Fruit fly (Drosophila melanogaster) whole organism, wandering third instar larva: ENCODE results near the gene CG10064.

Source experiments
- Abd-B ChIP-seq: fragments of >200 bp; optimal IDR thresholded peaks from 2 replicates; lab custom pipeline; 2017; ENCODE audit warnings: missing biosample characterization, missing genetic modification characterization
- CG9705 ChIP-seq: fragments of 200-800 bp; sonication (Bioruptor generic); optimal IDR thresholded peaks from 2 replicates; lab custom pipeline; 2018; ENCODE audit warnings: missing biosample characterization, mild to moderate bottlenecking, missing genetic modification characterization
- Dfd ChIP-seq: fragments of >200 bp; optimal IDR thresholded peaks from 2 replicates; lab custom pipeline; 2017; ENCODE audit warnings: missing biosample characterization, missing genetic modification characterization
- Dif ChIP-seq: fragments of 200-275, 200-300 bp; sonication (Bioruptor generic); optimal IDR thresholded peaks from 2 replicates; lab custom pipeline; 2018; ENCODE audit warnings: missing biosample characterization, missing genetic modification characterization; ENCODE audit not compliant: partially characterized antibody
- GATAd ChIP-seq: sonication (Bioruptor generic); optimal IDR thresholded peaks from 2 replicates; lab custom pipeline; 2016; ENCODE audit warnings: missing biosample characterization, missing genetic modification characterization
- HLH106 ChIP-seq: fragments of 200-800 bp; optimal IDR thresholded peaks from 3 replicates; lab custom pipeline; 2019; ENCODE audit warnings: missing biosample characterization, mild to moderate bottlenecking, missing genetic modification characterization, moderate library complexity
- Hnf4 ChIP-seq: fragments of 200-800 bp; sonication (Bioruptor generic); optimal IDR thresholded peaks from 2 replicates; lab custom pipeline; 2016; ENCODE audit warnings: missing biosample characterization, mild to moderate bottlenecking, missing genetic modification characterization
- Hr78 ChIP-seq: fragments of >200 bp; optimal IDR thresholded peaks from 2 replicates; lab custom pipeline; 2017; ENCODE audit warnings: missing biosample characterization, missing genetic modification characterization
- Hr83 ChIP-seq: fragments of 200-300 bp; sonication (Bioruptor generic); optimal IDR thresholded peaks from 2 replicates; lab custom pipeline; 2016; ENCODE audit warnings: missing biosample characterization, mild to moderate bottlenecking, missing genetic modification characterization, moderate library complexity; ENCODE audit not compliant: poor library complexity, severe bottlenecking
- Jra ChIP-seq: sonication (Bioruptor generic); optimal IDR thresholded peaks from 2 replicates; lab custom pipeline; 2016; ENCODE audit warnings: missing biosample characterization, missing genetic modification characterization
- Mio ChIP-seq: sonication (Bioruptor generic); optimal IDR thresholded peaks from 2 replicates; lab custom pipeline; 2016; ENCODE audit warnings: missing biosample characterization, missing genetic modification characterization
- Myc ChIP-seq: fragments of >200 bp; optimal IDR thresholded peaks from 2 replicates; lab custom pipeline; 2017
- N ChIP-seq: fragments of >200 bp; optimal IDR thresholded peaks from 2 replicates; lab custom pipeline; 2018; ENCODE audit warnings: missing biosample characterization, missing external identifiers, missing genetic modification characterization
- OdsH ChIP-seq: fragments of 200-800 bp; sonication (Bioruptor generic); optimal IDR thresholded peaks from 2 replicates; lab custom pipeline; 2016; ENCODE audit warnings: missing biosample characterization, mild to moderate bottlenecking, missing genetic modification characterization
- Rel ChIP-seq, 2 experiments: fragments of 200-800 bp; sonication (Bioruptor generic) in 1 of 2; optimal IDR thresholded peaks; 2 replicates in 1 of 2; 3 replicates in 1 of 2; lab custom pipeline; 2016 to 2019; ENCODE audit warnings: mild to moderate bottlenecking in 2 of 2, missing biosample characterization in 2 of 2, missing genetic modification characterization in 2 of 2, moderate library complexity in 1 of 2
- Sp1 ChIP-seq: fragments of 200-800 bp; sonication (Bioruptor generic); optimal IDR thresholded peaks from 3 replicates; lab custom pipeline; 2019; ENCODE audit warnings: missing biosample characterization, mild to moderate bottlenecking, missing genetic modification characterization, moderate library complexity
- br ChIP-seq: fragments of 200-800 bp; sonication (Bioruptor generic); optimal IDR thresholded peaks from 2 replicates; lab custom pipeline; 2016; ENCODE audit warnings: missing biosample characterization, missing genetic modification characterization
- brk ChIP-seq: fragments of 200-800 bp; sonication (Bioruptor generic); optimal IDR thresholded peaks from 2 replicates; lab custom pipeline; 2016; ENCODE audit warnings: missing biosample characterization, mild to moderate bottlenecking, missing genetic modification characterization
- dl ChIP-seq, 2 experiments: fragments of 175-275, 200-275 bp in 1 of 2; fragments of 200-275 bp in 1 of 2; sonication (Bioruptor generic); optimal IDR thresholded peaks; lab custom pipeline; 2018; ENCODE audit warnings: mild to moderate bottlenecking in 2 of 2, missing biosample characterization in 2 of 2, missing genetic modification characterization in 2 of 2, moderate library complexity in 2 of 2; ENCODE audit not compliant: partially characterized antibody in 2 of 2, insufficient read depth in 1 of 2
- dmrt93B ChIP-seq: fragments of 200-800 bp; sonication (Bioruptor generic); optimal IDR thresholded peaks from 2 replicates; lab custom pipeline; 2018; ENCODE audit warnings: missing biosample characterization, mild to moderate bottlenecking, missing genetic modification characterization
- ey ChIP-seq: fragments of 200-800 bp; sonication (Bioruptor generic); optimal IDR thresholded peaks from 2 replicates; lab custom pipeline; 2016; ENCODE audit warnings: missing biosample characterization, missing genetic modification characterization
- fru ChIP-seq: fragments of 200-800 bp; sonication (Bioruptor generic); optimal IDR thresholded peaks from 3 replicates; lab custom pipeline; 2016; ENCODE audit warnings: missing biosample characterization, mild to moderate bottlenecking, missing genetic modification characterization
- h ChIP-seq: fragments of 200-800 bp; sonication (Bioruptor generic); optimal IDR thresholded peaks from 3 replicates; lab custom pipeline; 2016; ENCODE audit warnings: missing biosample characterization, mild to moderate bottlenecking, missing genetic modification characterization
- pan ChIP-seq: fragments of >200 bp; optimal IDR thresholded peaks from 2 replicates; lab custom pipeline; 2017
- psq ChIP-seq: fragments of 200-800 bp; sonication (Bioruptor generic); optimal IDR thresholded peaks from 3 replicates; lab custom pipeline; 2017; ENCODE audit warnings: missing biosample characterization, mild to moderate bottlenecking, missing genetic modification characterization, moderate library complexity
- rgr ChIP-seq: fragments of 200-800 bp; sonication (Bioruptor generic); optimal IDR thresholded peaks from 3 replicates; lab custom pipeline; 2016; ENCODE audit warnings: missing biosample characterization, mild to moderate bottlenecking, missing genetic modification characterization
- sage ChIP-seq: fragments of 200-800 bp; sonication (Bioruptor generic); optimal IDR thresholded peaks from 2 replicates; lab custom pipeline; 2016; ENCODE audit warnings: missing biosample characterization, mild to moderate bottlenecking, missing genetic modification characterization
- sv ChIP-seq: fragments of 200-800 bp; sonication (Bioruptor generic); optimal IDR thresholded peaks from 3 replicates; lab custom pipeline; 2016; ENCODE audit warnings: missing biosample characterization, missing genetic modification characterization
- woc ChIP-seq: sonication (Bioruptor generic); optimal IDR thresholded peaks from 2 replicates; lab custom pipeline; 2016; ENCODE audit warnings: missing biosample characterization, mild to moderate bottlenecking, missing genetic modification characterization

Gene CG10064

DNA sequence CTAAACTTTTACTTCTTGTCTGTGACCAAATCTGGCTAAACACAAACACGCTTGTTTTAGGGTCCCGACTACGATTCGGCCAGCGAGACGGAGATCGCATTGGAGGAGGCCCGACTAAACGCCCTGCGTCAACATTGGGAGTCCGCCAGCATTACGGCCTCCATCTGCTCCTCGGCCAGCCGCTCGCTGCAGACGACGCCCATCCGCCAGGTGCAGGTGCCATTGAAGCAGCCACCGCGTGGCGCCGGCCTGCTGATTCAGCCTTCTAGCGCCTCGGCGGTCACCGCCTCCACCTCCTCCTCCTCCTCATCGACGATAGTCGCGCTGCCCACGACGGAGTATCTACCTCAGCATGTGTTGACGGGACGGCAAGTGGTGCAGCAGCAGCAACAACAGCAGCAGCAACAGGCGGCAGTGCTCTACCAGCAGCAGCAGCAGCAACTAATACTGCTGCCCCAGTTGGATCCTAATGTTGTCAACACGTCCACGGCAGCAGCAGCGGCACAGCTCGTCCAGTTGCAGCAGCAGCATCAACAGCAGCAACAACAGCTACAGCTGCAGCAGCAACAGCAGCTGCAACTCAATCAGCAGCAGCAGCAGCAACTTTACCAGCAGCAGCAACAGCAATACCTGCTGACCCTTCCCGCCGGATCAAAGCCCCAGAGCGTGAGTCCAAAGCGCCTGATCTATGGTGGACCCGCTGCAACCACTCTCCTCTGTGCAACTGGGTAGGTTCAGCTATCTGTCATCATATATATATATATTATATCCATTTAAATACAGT, 20.3 kb downstream of the CG10064 start:
- TF ChIP-seq OdsH (GFP tag; lab: Kevin White, UChicago) (no peak), N (GFP tag; lab: Kevin White, UChicago) (no peak), sv (no peak), Dfd (peak; percentile 94), br (GFP tag; lab: Kevin White, UChicago) (no peak)

DNA sequence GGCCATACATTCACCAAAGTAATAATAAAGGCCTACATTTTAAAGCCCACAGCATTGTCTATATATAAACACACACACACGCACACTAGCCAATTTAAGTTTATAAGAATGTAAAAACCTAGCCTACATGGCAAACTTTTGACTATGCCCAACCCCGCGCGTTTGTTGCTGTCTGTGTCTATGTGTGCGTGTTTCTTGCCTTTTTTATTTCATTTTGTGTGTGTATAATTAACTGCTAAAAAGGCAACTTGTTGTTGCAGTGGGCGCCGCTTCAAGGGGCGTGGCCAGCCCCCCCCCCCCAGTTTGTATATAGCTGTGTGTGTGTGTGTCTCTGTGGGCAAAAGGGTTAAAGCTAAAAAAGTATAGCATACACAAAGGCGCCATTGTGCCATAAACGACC, 22.3 kb downstream of the CG10064 start:
- no peak for TF ChIP-seq Myc (lab: Kevin White, UChicago)
- no peak for TF ChIP-seq woc (GFP tag; lab: Kevin White, UChicago)
- TF ChIP-seq sv: no peak
- TF ChIP-seq Abd-B: no peak
- TF ChIP-seq br (GFP tag; lab: Kevin White, UChicago): no peak
- no peak for TF ChIP-seq Hnf4 (GFP tag; lab: Kevin White, UChicago)
- no peak for TF ChIP-seq CG9705 (GFP tag; lab: Kevin White, UChicago)
- TF ChIP-seq HLH106 (tag; lab: Kevin White, UChicago): no peak
- TF ChIP-seq Rel (GFP tag; optimal IDR thresholded peaks at IDR 0.05; lab: Kevin White, UChicago): no peak
- TF ChIP-seq Rel (tag; optimal IDR thresholded peaks at IDR 0.05; lab: Kevin White, UChicago): no peak
- TF ChIP-seq Hr83 (GFP tag; lab: Kevin White, UChicago): no peak
- TF ChIP-seq dl (GFP tag; optimal IDR thresholded peaks at IDR 0.05; lab: Kevin White, UChicago; ENCODE audit: insufficient read depth in 1 of 2, partially characterized antibody in 2 of 2): no peak
- no peak for TF ChIP-seq dmrt93B (GFP tag; lab: Kevin White, UChicago)
- TF ChIP-seq Sp1 (GFP tag; lab: Kevin White, UChicago): no peak
- TF ChIP-seq h (GFP tag; lab: Kevin White, UChicago): no peak
- no peak for TF ChIP-seq brk (GFP tag; lab: Kevin White, UChicago)

DNA sequence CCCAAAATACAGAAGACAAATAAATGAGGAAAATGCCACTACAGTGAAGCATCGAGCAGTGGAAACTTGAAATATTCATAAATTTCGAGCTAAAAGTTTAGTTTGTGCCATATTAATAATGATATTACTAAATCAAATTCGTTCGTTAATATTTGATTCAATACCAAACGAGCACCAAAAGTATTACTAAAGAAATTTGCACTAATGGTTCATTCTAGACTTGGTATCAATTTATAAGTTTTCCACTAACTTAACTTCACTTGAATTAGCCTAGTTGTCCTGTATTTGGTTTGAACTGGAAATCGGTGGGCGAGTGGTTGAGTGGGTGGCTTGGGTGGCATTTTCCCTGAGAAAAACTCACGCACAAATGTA, 23.8 kb downstream of the CG10064 start:
- TF ChIP-seq ey: no peak
- TF ChIP-seq dmrt93B (GFP tag; lab: Kevin White, UChicago): no peak
- no peak for TF ChIP-seq pan (lab: Kevin White, UChicago)
- no peak for TF ChIP-seq Jra (GFP tag; lab: Kevin White, UChicago)
- TF ChIP-seq GATAd: no peak
- no peak for TF ChIP-seq Mio (GFP tag; lab: Kevin White, UChicago)
- no peak for TF ChIP-seq brk (GFP tag; lab: Kevin White, UChicago)
- TF ChIP-seq Dif (GFP tag; lab: Kevin White, UChicago): no peak
- TF ChIP-seq h (GFP tag; lab: Kevin White, UChicago): no peak
- TF ChIP-seq Abd-B: no peak
- TF ChIP-seq CG9705 (GFP tag; lab: Kevin White, UChicago): no peak
- TF ChIP-seq Sp1 (GFP tag; lab: Kevin White, UChicago): no peak
- TF ChIP-seq psq (GFP tag; lab: Kevin White, UChicago): no peak
- TF ChIP-seq woc (GFP tag; lab: Kevin White, UChicago): no peak

DNA sequence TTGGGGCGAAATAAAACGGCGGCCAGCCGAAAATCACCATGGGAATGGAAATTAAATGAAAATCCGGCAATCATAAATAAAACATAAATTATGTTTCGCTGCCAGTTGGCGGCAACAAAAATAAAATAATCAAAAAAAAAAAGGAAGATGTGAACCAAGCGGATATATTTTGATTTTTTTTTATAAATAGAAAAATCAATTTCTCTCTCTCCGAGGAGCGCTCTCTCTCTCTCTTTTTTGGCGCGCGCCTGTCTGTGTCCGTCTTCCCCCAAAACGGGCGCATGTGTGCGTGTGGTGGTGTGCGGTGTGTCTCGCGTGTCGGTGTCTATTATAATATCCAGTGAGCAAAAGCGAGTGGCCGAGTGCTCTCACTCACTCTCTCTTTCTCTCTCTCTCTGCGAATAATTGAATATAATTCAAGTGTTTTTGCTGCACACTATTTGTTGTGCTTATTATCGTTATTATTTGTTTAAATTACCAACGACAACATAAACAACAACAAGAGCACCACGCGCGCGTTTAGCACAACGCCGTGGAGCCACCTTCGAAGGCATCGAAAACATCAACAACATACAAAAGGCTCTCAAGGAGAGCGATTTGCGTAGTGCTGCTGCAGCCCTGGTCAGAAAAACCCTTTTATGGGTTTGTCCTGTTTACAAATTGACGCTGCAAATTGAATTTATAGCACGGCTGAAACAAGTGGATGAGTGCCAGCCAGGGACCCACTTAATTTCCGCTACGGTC, 24.3 kb downstream of the CG10064 start:
- TF ChIP-seq OdsH (GFP tag; lab: Kevin White, UChicago) (no peak), fru (GFP tag; lab: Kevin White, UChicago) (no peak), rgr (GFP tag; lab: Kevin White, UChicago) (no peak), sv (no peak), brk (GFP tag; lab: Kevin White, UChicago) (no peak), Hr78 (GFP tag; lab: Kevin White, UChicago) (no peak), Sp1 (GFP tag; lab: Kevin White, UChicago) (no peak)

DNA sequence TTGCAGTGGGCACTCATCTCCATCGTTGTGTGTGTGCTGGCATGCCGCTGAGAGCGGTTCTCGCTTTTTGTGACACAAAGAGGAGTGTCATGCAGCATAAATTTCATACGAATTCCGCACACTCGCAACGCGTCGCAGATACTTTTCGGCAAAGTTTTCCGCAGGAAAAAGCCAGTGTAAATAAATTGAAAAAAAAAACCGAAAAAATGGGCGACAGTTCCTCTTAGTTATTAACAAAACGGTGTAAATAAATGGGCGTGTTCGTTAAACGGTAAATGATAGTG, 24.9 kb downstream of the CG10064 start, which contains the start of gene tow:
tow (plus strand) TSS at position 26 of the 284 bp plus-strand sequence.
- TF ChIP-seq sage (GFP tag; lab: Kevin White, UChicago) (no peak), CG9705 (GFP tag; lab: Kevin White, UChicago) (no peak), Dfd (no peak)
